Worm (Caenorhabditis elegans) whole organism, L1 larva: Measurements from ENCODE around the gene C03A3.9.
A peak's percentile ranks its signal among the peaks of the same experiment; 100 is the strongest.

Experiments
- C16A3.4 ChIP-seq: fragments of 150-350 bp; optimal IDR thresholded peaks from 2 replicates; lab custom pipeline; 2014; ENCODE audit warnings: missing biosample characterization, missing genetic modification characterization
- C34B4.2 ChIP-seq: sonication (generic microtip); optimal IDR thresholded peaks from 2 replicates; lab custom pipeline; 2017; ENCODE audit warnings: mild to moderate bottlenecking, missing genetic modification characterization, missing compliant biosample characterization
- Y116A8C.19 ChIP-seq: sonication (generic microtip); optimal IDR thresholded peaks from 2 replicates; lab custom pipeline; 2016; ENCODE audit warnings: missing compliant biosample characterization, missing genetic modification characterization, borderline replicate concordance
- aha-1 ChIP-seq: fragments of 150-350 bp; optimal IDR thresholded peaks from 2 replicates; lab custom pipeline; 2014; ENCODE audit warnings: missing biosample characterization, missing genetic modification characterization
- ama-1 ChIP-seq: fragments of 150-350 bp; optimal IDR thresholded peaks from 2 replicates; lab custom pipeline; 2014
- blmp-1 ChIP-seq: fragments of 150-350 bp; optimal IDR thresholded peaks from 2 replicates; lab custom pipeline; 2014; ENCODE audit warnings: missing biosample characterization, missing genetic modification characterization
- ceh-63 ChIP-seq: fragments of 200-800 bp; sonication (Bioruptor generic); optimal IDR thresholded peaks from 2 replicates; lab custom pipeline; 2018; ENCODE audit warnings: mild to moderate bottlenecking, missing genetic modification characterization, missing compliant biosample characterization
- ceh-82 ChIP-seq, 3 experiments: fragments of 150-350 bp in 1 of 3; sonication (generic microtip) in 2 of 3; optimal IDR thresholded peaks; 2 replicates each; lab custom pipeline; 2014 to 2017; ENCODE audit warnings: missing biosample characterization in 3 of 3, missing genetic modification characterization in 3 of 3
- ceh-90 ChIP-seq: sonication (generic microtip); optimal IDR thresholded peaks from 2 replicates; lab custom pipeline; 2016; ENCODE audit warnings: missing genetic modification characterization, missing compliant biosample characterization
- dpl-1 ChIP-seq, 3 experiments: fragments of 150-350 bp in 2 of 3; sonication (generic microtip) in 1 of 3; optimal IDR thresholded peaks; 2 replicates each; lab custom pipeline; 2014 to 2017; ENCODE audit warnings: missing biosample characterization in 3 of 3, missing genetic modification characterization in 3 of 3, missing genetic modification reagents in 3 of 3
- efl-1 ChIP-seq, 4 experiments: fragments of 150-350 bp; optimal IDR thresholded peaks in 3 of 4; peaks in 1 of 4; 1 replicate in 1 of 4; 2 replicates in 3 of 4; lab custom pipeline; 2014; ENCODE audit warnings: missing biosample characterization in 2 of 4, missing genetic modification characterization in 2 of 4, missing genetic modification reagents in 2 of 4
- egl-27 ChIP-seq, 2 experiments: fragments of 150-350 bp in 1 of 2; sonication (generic microtip); optimal IDR thresholded peaks; 3 replicates each; lab custom pipeline; 2017 to 2018; ENCODE audit warnings: missing biosample characterization in 2 of 2, missing genetic modification characterization in 2 of 2, missing genetic modification reagents in 2 of 2
- elt-2 ChIP-seq: sonication (generic microtip); optimal IDR thresholded peaks from 2 replicates; lab custom pipeline; 2016; ENCODE audit warnings: missing genetic modification characterization, mild to moderate bottlenecking, inconsistent platforms, missing compliant biosample characterization, missing genetic modification reagents
- fkh-10 ChIP-seq: sonication (generic microtip); optimal IDR thresholded peaks from 2 replicates; lab custom pipeline; 2017; ENCODE audit warnings: missing biosample characterization, missing genetic modification reagents, missing genetic modification characterization
- fkh-8 ChIP-seq: sonication (generic microtip); optimal IDR thresholded peaks from 2 replicates; lab custom pipeline; 2016; ENCODE audit warnings: mild to moderate bottlenecking, missing genetic modification characterization, missing compliant biosample characterization
- fos-1 ChIP-seq: fragments of 150-350 bp; optimal IDR thresholded peaks from 2 replicates; lab custom pipeline; 2014; ENCODE audit warnings: missing biosample characterization, missing genetic modification characterization
- hlh-17 ChIP-seq: fragments of 200-800 bp; sonication (Bioruptor generic); optimal IDR thresholded peaks from 2 replicates; lab custom pipeline; 2018; ENCODE audit warnings: missing genetic modification characterization, mild to moderate bottlenecking, missing compliant biosample characterization, moderate library complexity, borderline replicate concordance
- hlh-4 ChIP-seq: sonication (generic microtip); optimal IDR thresholded peaks from 2 replicates; lab custom pipeline; 2016; ENCODE audit warnings: mild to moderate bottlenecking, missing genetic modification characterization, missing compliant biosample characterization
- hpl-2 ChIP-seq: fragments of 150-350 bp; optimal IDR thresholded peaks from 2 replicates; lab custom pipeline; 2014; ENCODE audit warnings: missing biosample characterization, missing genetic modification reagents, missing genetic modification characterization
- irx-1 ChIP-seq: sonication (generic microtip); optimal IDR thresholded peaks from 2 replicates; lab custom pipeline; 2016; ENCODE audit warnings: missing genetic modification characterization, missing compliant biosample characterization
- jun-1 ChIP-seq: fragments of 150-350 bp; optimal IDR thresholded peaks from 2 replicates; lab custom pipeline; 2014; ENCODE audit warnings: missing biosample characterization, missing genetic modification reagents, missing genetic modification characterization
- lin-13 ChIP-seq: fragments of 150-350 bp; optimal IDR thresholded peaks from 2 replicates; lab custom pipeline; 2014; ENCODE audit warnings: missing biosample characterization, missing genetic modification reagents, missing genetic modification characterization
- lin-14 ChIP-seq: fragments of 200-800 bp; sonication (Bioruptor generic); optimal IDR thresholded peaks from 2 replicates; lab custom pipeline; 2018; ENCODE audit warnings: mild to moderate bottlenecking, missing genetic modification characterization, moderate library complexity, missing compliant biosample characterization
- lin-15B ChIP-seq: fragments of 150-350 bp; sonication (generic microtip); optimal IDR thresholded peaks from 3 replicates; lab custom pipeline; 2014; ENCODE audit warnings: missing biosample characterization, missing genetic modification characterization
- lin-39 ChIP-seq: fragments of 150-350 bp; optimal IDR thresholded peaks from 2 replicates; lab custom pipeline; 2014; ENCODE audit warnings: missing biosample characterization, missing genetic modification reagents, missing genetic modification characterization
- lir-3 ChIP-seq: sonication (generic microtip); optimal IDR thresholded peaks from 2 replicates; lab custom pipeline; 2016; ENCODE audit warnings: mild to moderate bottlenecking, missing genetic modification characterization, moderate library complexity, missing compliant biosample characterization; ENCODE audit not compliant: poor library complexity
- lsy-2 ChIP-seq, 2 experiments: fragments of 150-350 bp; optimal IDR thresholded peaks; 2 replicates each; lab custom pipeline; 2014; ENCODE audit warnings: missing biosample characterization in 2 of 2, missing genetic modification characterization in 2 of 2
- mdl-1 ChIP-seq, 2 experiments: fragments of 150-350 bp; optimal IDR thresholded peaks; 2 replicates each; lab custom pipeline; 2014 to 2017; ENCODE audit warnings: missing biosample characterization in 2 of 2, missing genetic modification characterization in 2 of 2, inconsistent platforms in 1 of 2
- mef-2 ChIP-seq: fragments of 150-350 bp; optimal IDR thresholded peaks from 2 replicates; lab custom pipeline; 2014; ENCODE audit warnings: missing biosample characterization, missing genetic modification characterization
- nhr-11 ChIP-seq: fragments of 150-350 bp; optimal IDR thresholded peaks from 2 replicates; lab custom pipeline; 2014; ENCODE audit warnings: missing biosample characterization, missing genetic modification characterization
- nhr-19 ChIP-seq: fragments of 200-800 bp; sonication (Bioruptor generic); conservative IDR thresholded peaks from 2 replicates; pipeline ENCODE4 v1.3.6; 2022; ENCODE audit warnings: missing genetic modification characterization, missing compliant biosample characterization
- nhr-237 ChIP-seq: fragments of 150-350 bp; optimal IDR thresholded peaks from 2 replicates; lab custom pipeline; 2014; ENCODE audit warnings: missing biosample characterization, missing genetic modification characterization
- nhr-47 ChIP-seq: sonication (generic microtip); optimal IDR thresholded peaks from 2 replicates; lab custom pipeline; 2016; ENCODE audit warnings: mild to moderate bottlenecking, missing genetic modification characterization, moderate library complexity, missing compliant biosample characterization
- nhr-71 ChIP-seq: sonication (generic microtip); optimal IDR thresholded peaks from 2 replicates; lab custom pipeline; 2016; ENCODE audit warnings: mild to moderate bottlenecking, missing genetic modification characterization, moderate library complexity, missing compliant biosample characterization
- nhr-76 ChIP-seq: sonication (generic microtip); optimal IDR thresholded peaks from 2 replicates; lab custom pipeline; 2017; ENCODE audit warnings: missing biosample characterization, missing genetic modification characterization
- nhr-84 ChIP-seq: sonication (generic microtip); optimal IDR thresholded peaks from 2 replicates; lab custom pipeline; 2017; ENCODE audit warnings: missing biosample characterization, missing genetic modification characterization
- nhr-85 ChIP-seq: sonication (generic microtip); peaks from one replicate; lab custom pipeline; 2016; ENCODE audit warnings: missing genetic modification characterization, inconsistent platforms, missing compliant biosample characterization
- nhr-90 ChIP-seq: sonication (generic microtip); optimal IDR thresholded peaks from 2 replicates; lab custom pipeline; 2016; ENCODE audit warnings: mild to moderate bottlenecking, missing genetic modification characterization, missing compliant biosample characterization; ENCODE audit not compliant: poor library complexity
- pag-3 ChIP-seq: sonication (generic microtip); optimal IDR thresholded peaks from 2 replicates; lab custom pipeline; 2017; ENCODE audit warnings: missing genetic modification characterization, mild to moderate bottlenecking, missing compliant biosample characterization, antibody characterized with exemption, borderline replicate concordance; ENCODE audit not compliant: insufficient read depth
- pax-3 ChIP-seq: fragments of 200-800 bp; sonication (Bioruptor generic); optimal IDR thresholded peaks from 2 replicates; lab custom pipeline; 2018; ENCODE audit warnings: mild to moderate bottlenecking, missing genetic modification characterization, moderate library complexity, missing compliant biosample characterization
- skn-1 ChIP-seq: fragments of 150-350 bp; optimal IDR thresholded peaks from 2 replicates; lab custom pipeline; 2014; ENCODE audit warnings: missing biosample characterization, missing genetic modification characterization
- sox-4 ChIP-seq: sonication (generic microtip); optimal IDR thresholded peaks from 2 replicates; lab custom pipeline; 2016; ENCODE audit warnings: missing genetic modification characterization, missing compliant biosample characterization
- sup-37 ChIP-seq: fragments of 200-800 bp; sonication (Bioruptor generic); optimal IDR thresholded peaks from 2 replicates; lab custom pipeline; 2018; ENCODE audit warnings: mild to moderate bottlenecking, missing genetic modification characterization, missing compliant biosample characterization
- swsn-7 ChIP-seq: sonication (generic microtip); optimal IDR thresholded peaks from 2 replicates; lab custom pipeline; 2016; ENCODE audit warnings: missing genetic modification characterization, missing compliant biosample characterization
- tbx-2 ChIP-seq: sonication (generic microtip); optimal IDR thresholded peaks from 2 replicates; lab custom pipeline; 2016; ENCODE audit warnings: missing genetic modification characterization, missing compliant biosample characterization
- tlp-1 ChIP-seq: fragments of 150-350 bp; optimal IDR thresholded peaks from 2 replicates; lab custom pipeline; 2014; ENCODE audit warnings: missing biosample characterization, missing genetic modification characterization
- unc-30 ChIP-seq: sonication (generic microtip); optimal IDR thresholded peaks from 2 replicates; lab custom pipeline; 2017; ENCODE audit warnings: missing biosample characterization, missing genetic modification characterization
- unc-62 ChIP-seq: fragments of 150-350 bp; optimal IDR thresholded peaks from 2 replicates; lab custom pipeline; 2014; ENCODE audit warnings: missing biosample characterization, missing genetic modification reagents, missing genetic modification characterization
- unc-98 ChIP-seq: fragments of 200-800 bp; sonication (Bioruptor generic); IDR thresholded peaks from 2 replicates; pipeline ENCODE4 v1.3.6; 2022; ENCODE audit warnings: missing genetic modification characterization, missing compliant biosample characterization
- vab-15 ChIP-seq: sonication (generic microtip); optimal IDR thresholded peaks from 2 replicates; lab custom pipeline; 2017; ENCODE audit warnings: missing genotype, mild to moderate bottlenecking, missing genetic modification characterization, missing compliant biosample characterization
- xbp-1 ChIP-seq: sonication (generic microtip); optimal IDR thresholded peaks from 2 replicates; lab custom pipeline; 2016; ENCODE audit warnings: missing genetic modification characterization, missing compliant biosample characterization

C03A3.9 gene

DNA sequence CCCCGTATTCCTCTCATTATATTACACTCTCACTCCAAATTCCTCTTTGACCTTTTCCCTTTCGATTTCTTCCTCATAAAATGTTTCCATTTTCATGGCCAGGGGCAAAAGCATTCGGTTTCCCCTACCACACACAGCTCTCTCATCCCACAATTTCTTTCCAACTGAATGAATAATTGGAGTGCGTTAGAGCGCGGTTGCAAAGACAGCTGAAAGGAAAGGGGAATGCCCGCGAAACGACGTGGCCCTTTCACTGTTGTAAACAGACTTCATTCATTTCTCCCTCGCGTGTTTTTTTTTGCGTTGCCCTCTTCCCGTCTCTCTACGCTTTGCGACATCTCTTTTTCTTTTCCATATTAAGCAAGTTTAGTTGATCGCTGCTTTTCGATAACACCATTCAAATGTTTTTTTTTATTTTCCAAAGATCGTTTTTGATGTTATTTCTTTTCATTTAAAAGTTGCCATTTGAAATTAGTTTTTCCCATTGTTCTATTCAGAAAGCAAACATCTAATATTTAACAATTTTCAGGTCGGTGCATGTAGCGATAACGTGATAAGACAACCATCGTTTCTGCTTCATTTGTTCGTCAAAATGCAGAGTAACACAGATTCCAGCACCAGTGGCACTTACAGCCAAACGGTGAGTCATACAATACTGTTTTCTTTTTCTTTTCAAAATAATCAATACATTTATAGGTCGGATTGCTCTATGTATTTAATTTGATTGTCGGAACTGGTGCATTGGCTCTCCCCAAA is 4.3 kb upstream of the C03A3.9 start, which contains the start of gene C03A3.2 (continued):
- no peak for TF ChIP-seq unc-62
- TF ChIP-seq lsy-2 (tag; optimal IDR thresholded peaks at IDR 0.05; lab: Kevin White, UChicago): peak; percentile 54 to 76
- TF ChIP-seq C34B4.2 (tag; lab: Kevin White, UChicago): no peak
- peak; percentile 71 for TF ChIP-seq nhr-85 (tag; lab: Kevin White, UChicago)
- no peak for TF ChIP-seq hlh-4 (tag; lab: Kevin White, UChicago)
- no peak for TF ChIP-seq lin-39 (tag; lab: Kevin White, UChicago)
- TF ChIP-seq tbx-2 (tag; lab: Kevin White, UChicago): peak; percentile 67
- no peak for TF ChIP-seq hpl-2
- TF ChIP-seq fkh-8 (tag; lab: Kevin White, UChicago): peak; percentile 78
- peak; percentile 92 for TF ChIP-seq vab-15 (tag; lab: Kevin White, UChicago)
- TF ChIP-seq dpl-1 (GFP tag; optimal IDR thresholded peaks at IDR 0.05; lab: Kevin White, UChicago): peak; percentile 38 to 79 (median 61)
- TF ChIP-seq unc-30 (tag; lab: Kevin White, UChicago): no peak
- peak; percentile 50 to 72 for TF ChIP-seq efl-1 (optimal IDR thresholded peaks at IDR 0.05; lab: Kevin White, UChicago)
- peak; percentile 49 to 92 for TF ChIP-seq efl-1 (GFP tag; optimal IDR thresholded peaks at IDR 0.05 in 1 of 2; lab: Kevin White, UChicago)
- TF ChIP-seq tlp-1 (tag; lab: Kevin White, UChicago): no peak
- no peak for TF ChIP-seq nhr-84 (tag; lab: Kevin White, UChicago)
- TF ChIP-seq swsn-7 (tag; lab: Kevin White, UChicago): peak; percentile 67
- peak; percentile 21 for TF ChIP-seq lir-3 (tag; lab: Kevin White, UChicago)
- peak; percentile 14 for TF ChIP-seq skn-1
- TF ChIP-seq Y116A8C.19 (tag; lab: Kevin White, UChicago): no peak
- TF ChIP-seq aha-1 (tag; lab: Kevin White, UChicago): no peak
- TF ChIP-seq fkh-10 (GFP tag; lab: Kevin White, UChicago): peak; percentile 64
- TF ChIP-seq nhr-11 (tag; lab: Kevin White, UChicago): no peak
- peak; percentile 26 for TF ChIP-seq irx-1 (tag; lab: Kevin White, UChicago)
- peak; percentile 67 for TF ChIP-seq nhr-47 (tag; lab: Kevin White, UChicago)
- peak; percentile 59 for TF ChIP-seq xbp-1 (tag; lab: Kevin White, UChicago)
- TF ChIP-seq pag-3: no peak
- TF ChIP-seq C16A3.4 (tag; lab: Kevin White, UChicago): peak; percentile 65
- peak; percentile 67 for TF ChIP-seq fos-1 (tag; lab: Kevin White, UChicago)
- no peak for TF ChIP-seq jun-1 (tag; lab: Kevin White, UChicago)
- TF ChIP-seq nhr-71: peak; percentile 76
- peak; percentile 43 for TF ChIP-seq lin-13 (GFP tag; lab: Kevin White, UChicago)
- TF ChIP-seq ceh-63 (GFP tag; lab: Kevin White, UChicago): no peak
- TF ChIP-seq hlh-17 (GFP tag; lab: Kevin White, UChicago): no peak
- TF ChIP-seq elt-2: peak; percentile 5
- no peak for TF ChIP-seq nhr-237 (tag; lab: Kevin White, UChicago)
- TF ChIP-seq ceh-82 (tag; optimal IDR thresholded peaks at IDR 0.05; lab: Kevin White, UChicago): peak; percentile 10 to 87 (median 64)
- no peak for TF ChIP-seq pax-3 (tag; lab: Kevin White, UChicago)
- TF ChIP-seq nhr-76: no peak
- TF ChIP-seq mdl-1 (tag; optimal IDR thresholded peaks at IDR 0.05; lab: Kevin White, UChicago): peak in 1 of 2 experiments; percentile 69
- TF ChIP-seq egl-27 (tag; optimal IDR thresholded peaks at IDR 0.05; lab: Kevin White, UChicago): no peak

DNA sequence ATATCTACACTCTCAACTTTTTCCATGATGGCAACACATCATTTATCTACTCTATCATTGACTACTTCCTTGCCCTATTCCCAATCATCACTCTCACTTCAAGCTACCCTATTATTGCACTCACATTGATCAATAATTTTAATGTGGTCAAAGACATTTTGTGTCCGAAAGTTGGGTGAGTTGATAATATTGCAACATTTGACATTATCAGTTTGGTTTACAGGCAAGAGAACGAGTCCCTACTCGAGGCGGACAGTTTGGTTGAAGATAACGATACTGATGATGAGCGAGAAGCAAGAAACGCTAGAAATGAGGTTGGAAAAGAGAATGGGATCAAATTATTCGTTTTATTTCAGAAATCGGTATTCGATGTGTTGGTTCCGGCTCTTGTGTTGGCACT is 2.1 kb upstream of the C03A3.9 start:
- TF ChIP-seq mef-2 (tag; lab: Kevin White, UChicago) (no peak), blmp-1 (tag; lab: Kevin White, UChicago) (no peak), unc-98 (GFP tag; lab: Robert Waterston, UW) (no peak), lin-14 (GFP tag; lab: Kevin White, UChicago) (peak; percentile 20), nhr-90 (tag; lab: Kevin White, UChicago) (no peak), fos-1 (tag; lab: Kevin White, UChicago) (no peak), lin-15B (tag; lab: Kevin White, UChicago) (no peak), nhr-19 (GFP tag; lab: Robert Waterston, UW) (no peak), vab-15 (tag; lab: Kevin White, UChicago) (no peak), ama-1 (lab: Kevin White, UChicago) (no peak), tlp-1 (tag; lab: Kevin White, UChicago) (no peak), ceh-90 (no peak), nhr-11 (tag; lab: Kevin White, UChicago) (no peak), sup-37 (GFP tag; lab: Kevin White, UChicago) (no peak), sox-4 (tag; lab: Kevin White, UChicago) (no peak)
